Fruit fly (Drosophila melanogaster) whole organism, prepupa: ENCODE measurements around the gene CG8326.

Experiments used
- Blimp-1 ChIP-seq: fragments of 200-800 bp; sonication (Bioruptor generic); optimal IDR thresholded peaks from 3 replicates; lab custom pipeline; 2017; ENCODE audit warnings: missing biosample characterization, missing genetic modification characterization, mild to moderate bottlenecking, moderate library complexity, missing genetic modification reagents
- CG11902 ChIP-seq: fragments of 200-800 bp; sonication (Bioruptor generic); optimal IDR thresholded peaks from 3 replicates; lab custom pipeline; 2016; ENCODE audit warnings: missing biosample characterization, missing genetic modification characterization
- CG1621 ChIP-seq: fragments of 200-800 bp; sonication (Bioruptor generic); optimal IDR thresholded peaks from 3 replicates; lab custom pipeline; 2018; ENCODE audit warnings: missing biosample characterization, mild to moderate bottlenecking, missing genetic modification characterization
- CG16779 ChIP-seq: fragments of 200-800 bp; sonication (Bioruptor generic); optimal IDR thresholded peaks from 3 replicates; lab custom pipeline; 2017; ENCODE audit warnings: missing biosample characterization, mild to moderate bottlenecking, missing genetic modification characterization
- CG6163 ChIP-seq: fragments of 200-800 bp; sonication (Bioruptor generic); IDR thresholded peaks from 3 replicates; pipeline ENCODE4 v1.3.6; 2022; ENCODE audit warnings: missing biosample characterization, missing genetic modification characterization
- CG6854 ChIP-seq: fragments of 200-800 bp; sonication (Bioruptor generic); optimal IDR thresholded peaks from 2 replicates; lab custom pipeline; 2017; ENCODE audit warnings: missing biosample characterization, mild to moderate bottlenecking, missing genetic modification characterization
- Eip78C ChIP-seq: fragments of 200-800 bp; sonication (Bioruptor generic); peaks from one replicate; lab custom pipeline; 2016; ENCODE audit warnings: missing biosample characterization, missing genetic modification characterization
- Ets96B ChIP-seq: fragments of 200-800 bp; optimal IDR thresholded peaks from 2 replicates; lab custom pipeline; 2019; ENCODE audit warnings: missing biosample characterization, mild to moderate bottlenecking, missing genetic modification characterization, moderate library complexity
- Gug ChIP-seq: fragments of 200-800 bp; sonication (Bioruptor generic); IDR thresholded peaks from 2 replicates; pipeline ENCODE4 v1.3.6; 2022; ENCODE audit warnings: missing biosample characterization, missing genetic modification characterization
- Lpt ChIP-seq: fragments of 200-800 bp; sonication (Bioruptor generic); optimal IDR thresholded peaks from 3 replicates; lab custom pipeline; 2016; ENCODE audit warnings: missing biosample characterization, missing genetic modification characterization
- acj6 ChIP-seq: fragments of 200-800 bp; sonication (Bioruptor generic); optimal IDR thresholded peaks from 3 replicates; lab custom pipeline; 2016; ENCODE audit warnings: missing biosample characterization, missing genetic modification characterization
- fd59A ChIP-seq: fragments of 200-800 bp; sonication (Bioruptor generic); optimal IDR thresholded peaks from 2 replicates; lab custom pipeline; 2017; ENCODE audit warnings: missing biosample characterization, mild to moderate bottlenecking, missing genetic modification characterization, missing genetic modification reagents
- svp ChIP-seq: fragments of 200-800 bp; sonication (Bioruptor generic); peaks from one replicate; lab custom pipeline; 2016; ENCODE audit warnings: missing biosample characterization, missing genetic modification characterization

- TF ChIP-seq CG6163 (GFP tag; lab: Robert Waterston, UW) (no peak), Ets96B (tag; lab: Kevin White, UChicago) (no peak), CG6854 (GFP tag; lab: Kevin White, UChicago) (no peak), svp (no peak), acj6 (GFP tag; lab: Kevin White, UChicago) (no peak), Eip78C (GFP tag; lab: Kevin White, UChicago) (no peak), CG16779 (tag; lab: Kevin White, UChicago) (no peak), Gug (GFP tag; lab: Robert Waterston, UW) (no peak), CG1621 (tag; lab: Kevin White, UChicago) (no peak), fd59A (GFP tag; lab: Kevin White, UChicago) (no peak), CG11902 (GFP tag; lab: Kevin White, UChicago) (no peak), Blimp-1 (GFP tag; lab: Kevin White, UChicago) (no peak), Lpt (GFP tag; lab: Kevin White, UChicago) (no peak)
Observed at dm6 chrX:17656501-17656900, 27.2 kb upstream of the CG8326 start, which contains the start of gene IntS2.
